Worm (Caenorhabditis elegans) whole organism, young adult: ENCODE data around the gene clc-13.

Experiments used
- madf-3 ChIP-seq: fragments of 200-800 bp; sonication (Bioruptor generic); IDR thresholded peaks from 2 replicates; pipeline ENCODE4 v1.3.6; 2022; ENCODE audit warnings: missing genetic modification reagents, missing genetic modification characterization, missing compliant biosample characterization
- nhr-80 ChIP-seq: sonication (generic microtip); optimal IDR thresholded peaks from 2 replicates; lab custom pipeline; 2016; ENCODE audit warnings: missing genetic modification characterization, missing compliant biosample characterization
- pha-4 ChIP-seq: fragments of 150-350 bp; sonication (generic microtip); optimal IDR thresholded peaks from 2 replicates; lab custom pipeline; 2014; ENCODE audit warnings: missing biosample characterization, missing genetic modification reagents, missing genetic modification characterization
- unc-62 ChIP-seq: fragments of 150-350 bp; optimal IDR thresholded peaks from 2 replicates; lab custom pipeline; 2014; ENCODE audit warnings: missing biosample characterization, missing genetic modification reagents, missing genetic modification characterization

- TF ChIP-seq unc-62 (GFP tag; lab: Kevin White, UChicago): no peak
- no peak for TF ChIP-seq pha-4 (tag; lab: Kevin White, UChicago)
- no peak for TF ChIP-seq nhr-80
- no peak for TF ChIP-seq madf-3 (GFP tag; lab: Robert Waterston, UW)
These were observed 12.1 kb downstream of the clc-13 start, which contains the start of gene F49H6.15 for ce11 chrV:17026289-17026688.
